In the genomic region with DNA sequence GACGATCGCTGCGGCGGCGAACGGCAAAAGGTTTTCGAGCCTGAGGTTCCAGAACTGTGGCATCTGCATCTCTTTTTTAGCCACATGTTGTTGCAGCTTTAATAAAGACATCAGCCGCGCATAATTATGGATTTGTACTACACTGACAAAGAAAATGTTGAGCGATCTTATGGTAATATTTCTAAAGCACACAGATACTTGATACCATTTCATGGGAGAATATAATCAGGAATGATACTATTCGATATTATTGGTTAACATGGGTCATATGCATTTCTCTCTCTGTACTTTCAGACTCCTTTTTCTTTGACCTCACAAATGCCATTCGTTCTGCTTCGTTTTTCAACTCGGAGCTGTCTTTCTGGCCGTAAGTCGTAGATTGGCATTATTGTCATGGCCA, we compare ENCODE assay signal across 4 fruit fly cellular contexts.
TF ChIP-seq lines count a peak whose summit lies in the region.

No protein-coding gene starts in this region.

- TF ChIP-seq CTCF in whole organism, embryonic (GFP tag; optimal IDR thresholded peaks at IDR 0.05; lab: Kevin White, UChicago): no peak

TF ChIP-seq in whole organism, embryonic, 481 proteins besides CTCF, POLR2A, EP300 and RAD21 (continues in another document):
- no peak for TF ChIP-seq Sin3A (optimal IDR thresholded peaks at IDR 0.05; lab: Kevin White, UChicago)
- TF ChIP-seq YL-1 (GFP tag; optimal IDR thresholded peaks at IDR 0.05; lab: Kevin White, UChicago): no peak
- TF ChIP-seq Dref (GFP tag; IDR thresholded peaks at IDR 0.05; lab: Robert Waterston, UW): no peak
- TF ChIP-seq H15 (GFP tag; IDR thresholded peaks at IDR 0.05; lab: Robert Waterston, UW): no peak
- no peak for TF ChIP-seq CG34422 (GFP tag; IDR thresholded peaks at IDR 0.05; lab: Robert Waterston, UW)
- TF ChIP-seq E2f1 (GFP tag; IDR thresholded peaks at IDR 0.05; lab: Robert Waterston, UW): no peak
- no peak for TF ChIP-seq shn (GFP tag; optimal IDR thresholded peaks at IDR 0.05; lab: Kevin White, UChicago)
- TF ChIP-seq disco-r (GFP tag; optimal IDR thresholded peaks at IDR 0.05; lab: Kevin White, UChicago): no peak
- no peak for TF ChIP-seq CG1832 (GFP tag; optimal IDR thresholded peaks at IDR 0.05; lab: Kevin White, UChicago)
- no peak for TF ChIP-seq nom (GFP tag; optimal IDR thresholded peaks at IDR 0.05; lab: Kevin White, UChicago)
- TF ChIP-seq jumu (GFP tag; optimal IDR thresholded peaks at IDR 0.05; lab: Kevin White, UChicago): peak; percentile 14
- no peak for TF ChIP-seq da (GFP tag; optimal IDR thresholded peaks at IDR 0.05; lab: Kevin White, UChicago)
- peak; percentile 52; the same call in 2 of the 3 replicates for TF ChIP-seq row (GFP tag; IDR thresholded peaks at IDR 0.05; lab: Robert Waterston, UW)
- TF ChIP-seq CG11723 (GFP tag; optimal IDR thresholded peaks at IDR 0.05; lab: Kevin White, UChicago): no peak
- TF ChIP-seq peb (GFP tag; IDR thresholded peaks at IDR 0.05; lab: Robert Waterston, UW): no peak
- no peak for TF ChIP-seq ap (GFP tag; IDR thresholded peaks at IDR 0.05; lab: Robert Waterston, UW)
- TF ChIP-seq Mad (GFP tag; optimal IDR thresholded peaks at IDR 0.05; lab: Kevin White, UChicago): no peak
- no peak for TF ChIP-seq CG3995 (GFP tag; optimal IDR thresholded peaks at IDR 0.05; lab: Kevin White, UChicago)
- TF ChIP-seq Pdp1 (GFP tag; optimal IDR thresholded peaks at IDR 0.05; lab: Kevin White, UChicago): peak in 1 of 2 experiments; percentile 25
- no peak for TF ChIP-seq nerfin-2 (GFP tag; IDR thresholded peaks at IDR 0.05; lab: Robert Waterston, UW; ENCODE audit: partially characterized antibody)
- no peak for TF ChIP-seq toy (GFP tag; IDR thresholded peaks at IDR 0.05; lab: Robert Waterston, UW)
- no peak for TF ChIP-seq Hey (tag; optimal IDR thresholded peaks at IDR 0.05; lab: Kevin White, UChicago)
- no peak for TF ChIP-seq D19A (tag; optimal IDR thresholded peaks at IDR 0.05; lab: Kevin White, UChicago)

TF ChIP-seq in whole organism, prepupa, 60 proteins besides CTCF, POLR2A, EP300 and RAD21 (continues in another document):
- TF ChIP-seq fd59A (GFP tag; optimal IDR thresholded peaks at IDR 0.05; lab: Kevin White, UChicago) (peak; percentile 6), CG4318 (GFP tag; optimal IDR thresholded peaks at IDR 0.05; lab: Kevin White, UChicago) (no peak), CG7368 (GFP tag; optimal IDR thresholded peaks at IDR 0.05; lab: Kevin White, UChicago) (no peak), Eip93F (GFP tag; optimal IDR thresholded peaks at IDR 0.05; lab: Kevin White, UChicago) (no peak), CG8319 (GFP tag; optimal IDR thresholded peaks at IDR 0.05; lab: Kevin White, UChicago) (no peak), svp (GFP tag; lab: Kevin White, UChicago) (peak; percentile 64), Lpt (GFP tag; optimal IDR thresholded peaks at IDR 0.05; lab: Kevin White, UChicago) (no peak), Eip75B (GFP tag; optimal IDR thresholded peaks at IDR 0.05; lab: Kevin White, UChicago) (no peak), CG10631 (GFP tag; optimal IDR thresholded peaks at IDR 0.05; lab: Kevin White, UChicago) (peak; percentile 25), salr (GFP tag; optimal IDR thresholded peaks at IDR 0.05; lab: Kevin White, UChicago) (peak in 1 of 2 experiments; percentile 8), lz (GFP tag; optimal IDR thresholded peaks at IDR 0.05; lab: Kevin White, UChicago) (peak; percentile 19), CG8632 (GFP tag; optimal IDR thresholded peaks at IDR 0.05; lab: Kevin White, UChicago) (no peak), CG31627 (GFP tag; optimal IDR thresholded peaks at IDR 0.05; lab: Kevin White, UChicago) (no peak), Sox14 (GFP tag; optimal IDR thresholded peaks at IDR 0.05; lab: Kevin White, UChicago) (no peak), Blimp-1 (GFP tag; optimal IDR thresholded peaks at IDR 0.05; lab: Kevin White, UChicago) (no peak), acj6 (GFP tag; optimal IDR thresholded peaks at IDR 0.05; lab: Kevin White, UChicago) (no peak), CG10669 (GFP tag; optimal IDR thresholded peaks at IDR 0.05; lab: Kevin White, UChicago) (peak; percentile 5), Hr4 (GFP tag; optimal IDR thresholded peaks at IDR 0.05; lab: Kevin White, UChicago) (no peak), vri (GFP tag; optimal IDR thresholded peaks at IDR 0.05; lab: Kevin White, UChicago) (no peak), CG3919 (GFP tag; optimal IDR thresholded peaks at IDR 0.05; lab: Kevin White, UChicago) (peak; percentile 39), spab (GFP tag; optimal IDR thresholded peaks at IDR 0.05; lab: Kevin White, UChicago) (no peak), Sox15 (GFP tag; optimal IDR thresholded peaks at IDR 0.05; lab: Kevin White, UChicago) (no peak), pdm3 (GFP tag; optimal IDR thresholded peaks at IDR 0.05; lab: Kevin White, UChicago) (no peak)

TF ChIP-seq in whole organism, pupa, 21 proteins besides CTCF, POLR2A, EP300 and RAD21:
- TF ChIP-seq CG17806 (tag; optimal IDR thresholded peaks at IDR 0.05; lab: Kevin White, UChicago) (peak; percentile 19), CG8159 (tag; optimal IDR thresholded peaks at IDR 0.05; lab: Kevin White, UChicago) (peak; percentile 22), CG15710 (tag; optimal IDR thresholded peaks at IDR 0.05; lab: Kevin White, UChicago) (peak; percentile 35), CG14655 (GFP tag; optimal IDR thresholded peaks at IDR 0.05; lab: Kevin White, UChicago) (peak; percentile 2), gl (tag; optimal IDR thresholded peaks at IDR 0.05; lab: Kevin White, UChicago) (no peak), rn (GFP tag; IDR thresholded peaks at IDR 0.05; lab: Robert Waterston, UW) (no peak), CG9948 (tag; optimal IDR thresholded peaks at IDR 0.05; lab: Kevin White, UChicago) (peak; percentile 18), CG34367 (tag; optimal IDR thresholded peaks at IDR 0.05; lab: Kevin White, UChicago) (peak; percentile 24), EcR (GFP tag; optimal IDR thresholded peaks at IDR 0.05; lab: Kevin White, UChicago) (no peak), CG12605 (GFP tag; IDR thresholded peaks at IDR 0.05; lab: Robert Waterston, UW) (no peak), CG32121 (GFP tag; IDR thresholded peaks at IDR 0.05; lab: Robert Waterston, UW) (no peak)

TF ChIP-seq in whole organism, wandering third instar larva, 38 proteins besides CTCF, POLR2A, EP300 and RAD21:
- TF ChIP-seq CrebA (GFP tag; optimal IDR thresholded peaks at IDR 0.05; lab: Kevin White, UChicago; ENCODE audit: borderline replicate concordance) (no peak), Hnf4 (GFP tag; optimal IDR thresholded peaks at IDR 0.05; lab: Kevin White, UChicago) (peak; percentile 7), rgr (GFP tag; optimal IDR thresholded peaks at IDR 0.05; lab: Kevin White, UChicago) (peak; percentile 4), HLH106 (tag; optimal IDR thresholded peaks at IDR 0.05; lab: Kevin White, UChicago) (peak; percentile 36), h (GFP tag; optimal IDR thresholded peaks at IDR 0.05; lab: Kevin White, UChicago) (peak; percentile 28), foxo (GFP tag; optimal IDR thresholded peaks at IDR 0.05; lab: Kevin White, UChicago) (peak in 1 of 2 experiments; percentile 35), fru (GFP tag; optimal IDR thresholded peaks at IDR 0.05; lab: Kevin White, UChicago) (peak; percentile 6), CG32264 (GFP tag; optimal IDR thresholded peaks at IDR 0.05; lab: Kevin White, UChicago) (no peak)

Comparison
In these comparisons a context has a peak if more than half of its experiments do, and no peak if none do; other contexts are left out.
1. Of the 7 proteins assayed by ChIP-seq in both whole organism, embryonic and whole organism, prepupa: peak only in whole organism, embryonic: Blimp-1; only in whole organism, prepupa: Hr39; in both: Sox102F; in neither: 4.